Worm (Caenorhabditis elegans): Measurements from ENCODE around the gene daf-4.

DNA sequence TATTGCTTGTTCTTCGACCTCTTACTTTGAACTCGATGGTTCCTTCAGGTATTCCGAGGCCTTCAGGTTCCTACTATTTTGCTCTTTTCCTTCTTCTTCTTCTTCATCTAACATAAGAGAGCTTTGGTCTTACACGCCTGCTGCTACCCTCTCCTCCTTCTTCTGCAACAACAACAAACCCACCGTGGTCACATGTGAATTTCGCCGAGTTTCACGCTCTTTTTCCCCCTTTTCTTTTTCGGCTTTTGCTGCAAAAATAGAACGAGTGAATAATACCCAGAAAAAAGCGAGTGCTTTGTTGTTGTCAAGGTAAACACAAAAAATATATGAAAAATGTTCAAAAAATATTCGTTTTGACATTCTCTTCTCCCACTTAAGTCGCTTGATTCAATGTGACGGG, 1.5 kb upstream of the daf-4 start:
- TF ChIP-seq egrh-3 (GFP tag; IDR thresholded peaks at IDR 0.05) (no peak), attf-6 (GFP tag; IDR thresholded peaks at IDR 0.05) (no peak), C17E4.6 (GFP tag; IDR thresholded peaks at IDR 0.05) (no peak), efl-1 (GFP tag; optimal IDR thresholded peaks at IDR 0.05) (no peak), hrde-1 (tag; optimal IDR thresholded peaks at IDR 0.05; ENCODE audit: borderline replicate concordance) (no peak), unc-62 (GFP tag; optimal IDR thresholded peaks at IDR 0.05) (no peak), ceh-40 (GFP tag; IDR thresholded peaks at IDR 0.05) (no peak), snpc-4 (GFP tag; optimal IDR thresholded peaks at IDR 0.05) (no peak), snpc-4 (tag; optimal IDR thresholded peaks at IDR 0.05) (no peak), lin-35 (GFP tag; optimal IDR thresholded peaks at IDR 0.05) (no peak), Y79H2A.3 (GFP tag; conservative IDR thresholded peaks at IDR 0.05) (no peak), ets-4 (GFP tag; optimal IDR thresholded peaks at IDR 0.05) (no peak), F49E8.2 (tag; optimal IDR thresholded peaks at IDR 0.05; ENCODE audit: insufficient read depth) (no peak)

All from whole organism, young adult.